Fruit fly (Drosophila melanogaster): ENCODE measurements around the gene sds22.

Gene sds22

DNA sequence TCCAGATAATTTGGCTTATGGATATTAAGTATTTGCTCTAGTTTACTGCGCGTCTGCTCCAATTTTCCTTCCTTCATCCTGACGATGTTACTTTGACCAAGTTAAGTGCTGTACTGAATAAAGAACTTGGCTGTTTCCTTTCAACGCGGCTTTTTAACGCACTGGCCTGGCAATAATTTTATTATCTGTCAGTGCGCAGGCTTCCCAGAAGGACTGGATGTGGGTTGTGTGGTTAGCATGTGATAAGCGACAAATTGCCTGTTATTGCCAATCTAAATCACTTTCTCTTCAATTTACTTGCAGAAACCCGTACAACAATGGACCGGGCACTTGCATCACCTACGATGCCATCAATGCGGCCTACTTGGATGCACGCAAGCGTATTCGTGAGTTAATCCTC, 49.2 kb downstream of the sds22 start, which contains the start of gene CG14331:
TSS of gene CG14331 (minus strand) at position 101 of the 400 bp plus-strand sequence.
- TF ChIP-seq CG13624 (GFP tag; optimal IDR thresholded peaks at IDR 0.05) (no peak), CG6765 (GFP tag; optimal IDR thresholded peaks at IDR 0.05) (no peak), Dek (tag; optimal IDR thresholded peaks at IDR 0.05) (no peak), ranshi (GFP tag; IDR thresholded peaks at IDR 0.05) (no peak), CrebB (tag; optimal IDR thresholded peaks at IDR 0.05) (no peak), CG13123 (GFP tag; optimal IDR thresholded peaks at IDR 0.05) (no peak), CG12659 (GFP tag; optimal IDR thresholded peaks at IDR 0.05) (no peak)

Data from whole organism, embryonic.